Worm (Caenorhabditis elegans): ENCODE results near the gene C17B7.3.

- TF ChIP-seq nhr-76 (tag; optimal IDR thresholded peaks at IDR 0.05) (no peak), lin-15B (tag; optimal IDR thresholded peaks at IDR 0.05) (no peak), ceh-28 (tag; optimal IDR thresholded peaks at IDR 0.05) (no peak), mdl-1 (tag; optimal IDR thresholded peaks at IDR 0.05) (no peak), unc-62 (GFP tag; optimal IDR thresholded peaks at IDR 0.05 in 1 of 2) (no peak), unc-62 (tag; optimal IDR thresholded peaks at IDR 0.05) (no peak), unc-39 (tag; optimal IDR thresholded peaks at IDR 0.05) (no peak), mep-1 (tag; optimal IDR thresholded peaks at IDR 0.05) (no peak), ZK546.5 (tag; optimal IDR thresholded peaks at IDR 0.05) (no peak)
Observed at ce11 chrV:3341906-3342305, 698 bp upstream of the C17B7.3 start, which contains the start of gene C17B7.10.

Data from whole organism, L4 larva.